Worm (Caenorhabditis elegans) whole organism, mixed stage, embryonic: ENCODE data around the gene nhr-91.
A peak's percentile ranks its signal among the peaks of the same experiment; 100 is the strongest.

Experiments used
- M03D4.4 ChIP-seq: sonication (generic microtip); optimal IDR thresholded peaks from 2 replicates; lab custom pipeline; 2017; ENCODE audit warnings: mild to moderate bottlenecking, missing genetic modification characterization, missing compliant biosample characterization
- blmp-1 ChIP-seq: fragments of 150-350 bp; optimal IDR thresholded peaks from 2 replicates; lab custom pipeline; 2014; ENCODE audit warnings: missing biosample characterization, missing genetic modification characterization
- ceh-39 ChIP-seq: fragments of 150-350 bp; optimal IDR thresholded peaks from 2 replicates; lab custom pipeline; 2014; ENCODE audit warnings: missing biosample characterization, missing genetic modification characterization
- ceh-43 ChIP-seq: fragments of 200-800 bp; sonication (Bioruptor generic); optimal IDR thresholded peaks from 2 replicates; lab custom pipeline; 2018; ENCODE audit warnings: mild to moderate bottlenecking, missing genetic modification characterization, moderate library complexity, missing compliant biosample characterization
- ceh-83 ChIP-seq: fragments of 200-800 bp; sonication (Bioruptor generic); optimal IDR thresholded peaks from 2 replicates; lab custom pipeline; 2018; ENCODE audit warnings: mild to moderate bottlenecking, missing genetic modification characterization, missing compliant biosample characterization
- ces-1 ChIP-seq: fragments of 150-350 bp; optimal IDR thresholded peaks from 2 replicates; lab custom pipeline; 2014; ENCODE audit warnings: missing biosample characterization, missing genetic modification reagents, missing genetic modification characterization
- cnd-1 ChIP-seq: fragments of 200-800 bp; sonication (Bioruptor generic); optimal IDR thresholded peaks from 2 replicates; lab custom pipeline; 2018; ENCODE audit warnings: mild to moderate bottlenecking, missing genetic modification characterization, missing compliant biosample characterization
- drap-1 ChIP-seq: fragments of 200-800 bp; sonication (Bioruptor generic); optimal IDR thresholded peaks from 3 replicates; lab custom pipeline; 2018; ENCODE audit warnings: mild to moderate bottlenecking, missing genetic modification characterization, missing compliant biosample characterization
- elt-1 ChIP-seq: sonication (generic microtip); optimal IDR thresholded peaks from 2 replicates; lab custom pipeline; 2017; ENCODE audit warnings: missing genetic modification characterization, mild to moderate bottlenecking, missing compliant biosample characterization, antibody characterized with exemption, moderate library complexity, borderline replicate concordance; ENCODE audit not compliant: insufficient read depth
- elt-3 ChIP-seq: fragments of 150-350 bp; optimal IDR thresholded peaks from 2 replicates; lab custom pipeline; 2014; ENCODE audit warnings: missing biosample characterization, missing genetic modification characterization
- flh-1 ChIP-seq: fragments of 200-800 bp; sonication (Bioruptor generic); optimal IDR thresholded peaks from 2 replicates; lab custom pipeline; 2018; ENCODE audit warnings: mild to moderate bottlenecking, missing genetic modification characterization, moderate library complexity, missing compliant biosample characterization
- hlh-1 ChIP-seq: fragments of 150-350 bp; optimal IDR thresholded peaks from 2 replicates; lab custom pipeline; 2014; ENCODE audit warnings: missing biosample characterization, missing genetic modification reagents, missing genetic modification characterization
- lin-32 ChIP-seq: fragments of 200-800 bp; sonication (Bioruptor generic); optimal IDR thresholded peaks from 2 replicates; lab custom pipeline; 2018; ENCODE audit warnings: mild to moderate bottlenecking, missing genetic modification characterization, missing compliant biosample characterization
- lsy-2 ChIP-seq: fragments of 150-350 bp; optimal IDR thresholded peaks from 2 replicates; lab custom pipeline; 2014; ENCODE audit warnings: missing biosample characterization, missing genetic modification characterization
- mep-1 ChIP-seq: fragments of 150-350 bp; optimal IDR thresholded peaks from 2 replicates; lab custom pipeline; 2017; ENCODE audit warnings: missing biosample characterization, missing genetic modification reagents, missing genetic modification characterization, inconsistent platforms
- mls-2 ChIP-seq: sonication (generic microtip); optimal IDR thresholded peaks from 2 replicates; lab custom pipeline; 2016; ENCODE audit warnings: mild to moderate bottlenecking, missing genetic modification characterization, moderate library complexity, missing compliant biosample characterization
- nhr-12 ChIP-seq: fragments of 150-350 bp; optimal IDR thresholded peaks from 2 replicates; lab custom pipeline; 2014; ENCODE audit warnings: missing biosample characterization, missing genetic modification characterization
- nhr-2 ChIP-seq: fragments of 150-350 bp; optimal IDR thresholded peaks from 2 replicates; lab custom pipeline; 2014; ENCODE audit warnings: missing biosample characterization, missing genetic modification characterization
- nhr-237 ChIP-seq: fragments of 150-350 bp; optimal IDR thresholded peaks from 2 replicates; lab custom pipeline; 2014; ENCODE audit warnings: missing biosample characterization, missing genetic modification characterization
- nhr-28 ChIP-seq: fragments of 150-350 bp; optimal IDR thresholded peaks from 2 replicates; lab custom pipeline; 2014; ENCODE audit warnings: missing biosample characterization, missing genetic modification characterization
- nhr-76 ChIP-seq: sonication (generic microtip); optimal IDR thresholded peaks from 2 replicates; lab custom pipeline; 2017; ENCODE audit warnings: missing biosample characterization, missing genetic modification characterization
- pha-4 ChIP-seq: fragments of 150-350 bp; optimal IDR thresholded peaks from 2 replicates; lab custom pipeline; 2018; ENCODE audit warnings: missing biosample characterization, missing genetic modification reagents, missing genetic modification characterization
- sem-2 ChIP-seq: fragments of 200-800 bp; sonication (Bioruptor generic); optimal IDR thresholded peaks from 2 replicates; lab custom pipeline; 2018; ENCODE audit warnings: mild to moderate bottlenecking, missing genetic modification characterization, missing compliant biosample characterization
- snpc-4 ChIP-seq: fragments of 150-350 bp; optimal IDR thresholded peaks from 2 replicates; lab custom pipeline; 2014; ENCODE audit warnings: missing biosample characterization, missing genetic modification characterization
- sptf-1 ChIP-seq: sonication (generic microtip); optimal IDR thresholded peaks from 2 replicates; lab custom pipeline; 2017; ENCODE audit warnings: mild to moderate bottlenecking, missing genetic modification characterization, moderate library complexity, missing compliant biosample characterization
- tbx-8 ChIP-seq: fragments of 200-800 bp; sonication (Bioruptor generic); optimal IDR thresholded peaks from 2 replicates; lab custom pipeline; 2018; ENCODE audit warnings: mild to moderate bottlenecking, missing genetic modification characterization, moderate library complexity, missing compliant biosample characterization
- unc-120 ChIP-seq: sonication (generic microtip); optimal IDR thresholded peaks from 2 replicates; lab custom pipeline; 2017; ENCODE audit warnings: missing genetic modification characterization, missing compliant biosample characterization; ENCODE audit not compliant: poor library complexity, severe bottlenecking
- unc-39 ChIP-seq: fragments of 150-350 bp; optimal IDR thresholded peaks from 2 replicates; lab custom pipeline; 2014; ENCODE audit warnings: missing biosample characterization, missing genetic modification characterization
- unc-62 ChIP-seq: fragments of 150-350 bp; optimal IDR thresholded peaks from 2 replicates; lab custom pipeline; 2014; ENCODE audit warnings: missing biosample characterization, missing genetic modification reagents, missing genetic modification characterization
- zip-8 ChIP-seq: fragments of 150-350 bp; optimal IDR thresholded peaks from 2 replicates; lab custom pipeline; 2014; ENCODE audit warnings: missing biosample characterization, missing genetic modification characterization

nhr-91 gene

ce11 chrX:15327238-15327637 is 18.1 kb downstream of the nhr-91 start:
- TF ChIP-seq nhr-2 (tag; lab: Kevin White, UChicago) (no peak), elt-3 (tag; lab: Kevin White, UChicago) (no peak), sptf-1 (no peak), lin-32 (GFP tag; lab: Kevin White, UChicago) (no peak), snpc-4 (tag; lab: Kevin White, UChicago) (no peak), drap-1 (GFP tag; lab: Kevin White, UChicago) (no peak), ces-1 (GFP tag; lab: Kevin White, UChicago) (no peak), zip-8 (no peak), tbx-8 (no peak), elt-1 (tag; lab: Kevin White, UChicago) (peak; percentile 33), mls-2 (tag; lab: Kevin White, UChicago) (no peak), nhr-28 (tag; lab: Kevin White, UChicago) (no peak), sem-2 (no peak), unc-62 (GFP tag; lab: Kevin White, UChicago) (peak; percentile 19), M03D4.4 (tag; lab: Kevin White, UChicago) (no peak), mep-1 (no peak), unc-39 (tag; lab: Kevin White, UChicago) (no peak), ceh-43 (GFP tag; lab: Kevin White, UChicago) (no peak)

ce11 chrX:15328343-15328742 is 19.2 kb downstream of the nhr-91 start:
- TF ChIP-seq ceh-83 (GFP tag; lab: Kevin White, UChicago), result no peak
- TF ChIP-seq lsy-2 (tag; lab: Kevin White, UChicago), result no peak
- TF ChIP-seq unc-39 (tag; lab: Kevin White, UChicago), result no peak
- TF ChIP-seq ceh-43 (GFP tag; lab: Kevin White, UChicago), result no peak
- TF ChIP-seq flh-1 (GFP tag; lab: Kevin White, UChicago), result no peak
- TF ChIP-seq unc-62 (GFP tag; lab: Kevin White, UChicago), result no peak
- TF ChIP-seq mls-2 (tag; lab: Kevin White, UChicago), result no peak

- no peak for TF ChIP-seq nhr-12
- TF ChIP-seq snpc-4 (tag; lab: Kevin White, UChicago), result no peak
- no peak for TF ChIP-seq nhr-28 (tag; lab: Kevin White, UChicago)
- TF ChIP-seq elt-3 (tag; lab: Kevin White, UChicago), result no peak
- no peak for TF ChIP-seq sptf-1
- TF ChIP-seq tbx-8, result no peak
Measured at ce11 chrX:15330664-15331063, 21.5 kb downstream of the nhr-91 start, which contains the start of gene Y15E3A.4. Gene Y15E3A.4 (plus strand): TSS chrX:15330964.

- TF ChIP-seq sptf-1, result no peak
- no peak for TF ChIP-seq unc-120
- TF ChIP-seq ceh-39 (tag; lab: Kevin White, UChicago), result no peak
- TF ChIP-seq unc-39 (tag; lab: Kevin White, UChicago), result no peak
- TF ChIP-seq hlh-1, result no peak
- no peak for TF ChIP-seq zip-8
- TF ChIP-seq drap-1 (GFP tag; lab: Kevin White, UChicago), result no peak
Measured at ce11 chrX:15334897-15335296, 25.7 kb downstream of the nhr-91 start.

- no peak for TF ChIP-seq ceh-83 (GFP tag; lab: Kevin White, UChicago)
- TF ChIP-seq nhr-237 (tag; lab: Kevin White, UChicago), result no peak
- no peak for TF ChIP-seq cnd-1 (tag; lab: Kevin White, UChicago)
Measured at ce11 chrX:15335636-15336035, 26.5 kb downstream of the nhr-91 start.

- no peak for TF ChIP-seq nhr-237 (tag; lab: Kevin White, UChicago)
- TF ChIP-seq flh-1 (GFP tag; lab: Kevin White, UChicago), result no peak
- TF ChIP-seq blmp-1 (tag; lab: Kevin White, UChicago), result no peak
- TF ChIP-seq drap-1 (GFP tag; lab: Kevin White, UChicago), result no peak
- no peak for TF ChIP-seq nhr-76
- no peak for TF ChIP-seq mep-1
- no peak for TF ChIP-seq lsy-2 (tag; lab: Kevin White, UChicago)
- TF ChIP-seq ces-1 (GFP tag; lab: Kevin White, UChicago), result no peak
- no peak for TF ChIP-seq unc-120
- no peak for TF ChIP-seq cnd-1 (tag; lab: Kevin White, UChicago)
- TF ChIP-seq ceh-43 (GFP tag; lab: Kevin White, UChicago), result no peak
- TF ChIP-seq ceh-83 (GFP tag; lab: Kevin White, UChicago), result no peak
- TF ChIP-seq M03D4.4 (tag; lab: Kevin White, UChicago), result no peak
- no peak for TF ChIP-seq pha-4
Measured at ce11 chrX:15336392-15336791, 27.2 kb downstream of the nhr-91 start.
